Fruit fly (Drosophila melanogaster) S2 (cell line): ENCODE measurements around the gene Bcat.

ENCODE experiments used
- CG8478 ChIP-seq: fragments of >200 bp; optimal IDR thresholded peaks from 2 replicates; lab custom pipeline; 2018
- CTCF ChIP-seq, 2 experiments: fragments of >200 bp; optimal IDR thresholded peaks; 2 replicates each; lab custom pipeline; 2018

DNA sequence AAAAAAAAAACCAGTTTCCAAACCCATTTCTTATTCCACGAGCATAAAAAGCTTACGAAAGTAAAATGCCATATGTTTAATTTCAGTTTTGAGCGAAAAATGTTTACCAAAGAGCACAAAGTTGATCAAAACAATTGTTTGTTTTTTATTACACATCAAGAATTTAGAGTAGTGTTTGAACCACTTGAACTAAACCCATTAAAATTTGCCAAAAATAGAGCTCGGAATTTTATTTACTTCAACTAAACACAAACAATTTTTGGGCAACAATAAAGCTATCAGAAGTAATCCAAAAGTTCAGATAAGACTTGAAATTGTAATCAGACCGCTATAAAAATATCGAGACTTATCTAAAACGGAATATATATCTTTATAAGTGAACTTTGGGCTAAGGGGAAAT, 21.7 kb upstream of the Bcat start:
- TF ChIP-seq CTCF (optimal IDR thresholded peaks at IDR 0.05; lab: Kevin White, UChicago): no peak
- no peak for TF ChIP-seq CG8478 (lab: Kevin White, UChicago)
